Worm (Caenorhabditis elegans): ENCODE data around the gene srw-143.

ce11 chrV:2896198-2896660, 45.1 kb downstream of the srw-143 start, which contains the start of gene pals-32:
- TF ChIP-seq ceh-13 (GFP tag; optimal IDR thresholded peaks at IDR 0.05) = no peak
- TF ChIP-seq sea-1 (GFP tag; conservative IDR thresholded peaks at IDR 0.05) = no peak
- TF ChIP-seq pes-1 (GFP tag; IDR thresholded peaks at IDR 0.05) = no peak
- TF ChIP-seq ama-1 (optimal IDR thresholded peaks at IDR 0.05) = no peak
- no peak for TF ChIP-seq F13C5.2 (tag; optimal IDR thresholded peaks at IDR 0.05)
- TF ChIP-seq B0310.2 (tag; optimal IDR thresholded peaks at IDR 0.05) = no peak
- TF ChIP-seq hmbx-1 (tag; optimal IDR thresholded peaks at IDR 0.05) = no peak
- TF ChIP-seq scrt-1 (GFP tag; IDR thresholded peaks at IDR 0.05) = no peak
- TF ChIP-seq ceh-36 (tag; optimal IDR thresholded peaks at IDR 0.05) = no peak
- TF ChIP-seq hnd-1 (tag; optimal IDR thresholded peaks at IDR 0.05) = no peak
- TF ChIP-seq tbx-37 (GFP tag; conservative IDR thresholded peaks at IDR 0.05) = no peak
- TF ChIP-seq flt-1 (GFP tag; IDR thresholded peaks at IDR 0.05) = no peak
- no peak for TF ChIP-seq ets-7 (tag; optimal IDR thresholded peaks at IDR 0.05)
